Worm (Caenorhabditis elegans): Measurements from ENCODE around the gene C45B2.8.

Gene C45B2.8

ce11 chrX:6091967-6092366 is 4.2 kb downstream of the C45B2.8 start, which contains the start of gene hsp-3 (continued):
- TF ChIP-seq lin-15B (tag; optimal IDR thresholded peaks at IDR 0.05) (peak; percentile 54), T20F7.1 (GFP tag; optimal IDR thresholded peaks at IDR 0.05) (peak; percentile 90), F10B5.3 (tag; optimal IDR thresholded peaks at IDR 0.05) (peak; percentile 86), ceh-82 (tag; optimal IDR thresholded peaks at IDR 0.05) (no peak), snpc-4 (tag; optimal IDR thresholded peaks at IDR 0.05) (peak; percentile 37), nhr-77 (tag; optimal IDR thresholded peaks at IDR 0.05) (peak; percentile 89), jun-1 (tag; optimal IDR thresholded peaks at IDR 0.05) (peak; percentile 92), hmg-1.1 (GFP tag; IDR thresholded peaks at IDR 0.05) (peak; percentile 98), nhr-11 (tag; optimal IDR thresholded peaks at IDR 0.05) (peak; percentile 94), gei-8 (GFP tag; optimal IDR thresholded peaks at IDR 0.05) (peak; percentile 92), tra-1 (GFP tag; IDR thresholded peaks at IDR 0.05) (peak; percentile 98), zip-2 (tag; optimal IDR thresholded peaks at IDR 0.05) (no peak), mes-2 (tag; optimal IDR thresholded peaks at IDR 0.05; ENCODE audit: poor library complexity, severe bottlenecking) (peak; percentile 70), lin-13 (GFP tag; optimal IDR thresholded peaks at IDR 0.05) (peak; percentile 96), lim-7 (GFP tag; IDR thresholded peaks at IDR 0.05) (0 out of 2 replicates have a peak, but pooled peaks have one; percentile 50), lin-29 (GFP tag; IDR thresholded peaks at IDR 0.05) (peak; percentile 83), ceh-20 (GFP tag; IDR thresholded peaks at IDR 0.05) (peak; percentile 96), pqm-1 (tag; optimal IDR thresholded peaks at IDR 0.05) (peak; percentile 32), lir-3 (tag; optimal IDR thresholded peaks at IDR 0.05) (peak; percentile 63), lin-39 (tag; optimal IDR thresholded peaks at IDR 0.05) (no peak), hif-1 (tag; optimal IDR thresholded peaks at IDR 0.05) (peak; percentile 62 to 92), nhr-102 (tag; optimal IDR thresholded peaks at IDR 0.05) (peak; percentile 95), mdt-29 (GFP tag; IDR thresholded peaks at IDR 0.05) (peak; percentile 95), ztf-7 (tag; optimal IDR thresholded peaks at IDR 0.05) (peak; percentile 65), madf-9 (GFP tag; conservative IDR thresholded peaks at IDR 0.05) (peak; percentile 94), hlh-30 (tag; optimal IDR thresholded peaks at IDR 0.05; ENCODE audit: insufficient read depth) (peak; percentile 95), ztf-11 (tag; optimal IDR thresholded peaks at IDR 0.05) (no peak), attf-4 (tag; optimal IDR thresholded peaks at IDR 0.05) (no peak), dve-1 (tag; optimal IDR thresholded peaks at IDR 0.05; ENCODE audit: insufficient read depth) (peak; percentile 99), ZK546.5 (tag; optimal IDR thresholded peaks at IDR 0.05) (no peak), snpc-1.2 (GFP tag; IDR thresholded peaks at IDR 0.05) (no peak), aly-2 (tag; optimal IDR thresholded peaks at IDR 0.05) (no peak), zag-1 (tag; optimal IDR thresholded peaks at IDR 0.05) (peak; percentile 27), lsy-2 (tag; optimal IDR thresholded peaks at IDR 0.05) (peak; percentile 90 to 96), zfp-2 (tag; optimal IDR thresholded peaks at IDR 0.05) (peak; percentile 74), aha-1 (tag) (peak; percentile 99), nhr-237 (tag; optimal IDR thresholded peaks at IDR 0.05) (peak; percentile 32), sdz-12 (GFP tag; optimal IDR thresholded peaks at IDR 0.05) (peak; percentile 66), nhr-111 (GFP tag; optimal IDR thresholded peaks at IDR 0.05) (no peak), dmd-8 (GFP tag; IDR thresholded peaks at IDR 0.05) (no peak), fkh-10 (GFP tag; optimal IDR thresholded peaks at IDR 0.05) (peak; percentile 91), mdl-1 (tag; optimal IDR thresholded peaks at IDR 0.05) (peak in 1 of 2 experiments; percentile 87), madf-5 (GFP tag; IDR thresholded peaks at IDR 0.05) (0 out of 4 replicates have a peak, but pooled peaks of 1 of the 2 experiments have one; percentile 28), tag-97 (GFP tag; IDR thresholded peaks at IDR 0.05) (no peak), php-3 (GFP tag; IDR thresholded peaks at IDR 0.05) (peak; percentile 95), set-16 (GFP tag; IDR thresholded peaks at IDR 0.05) (peak; percentile 100), ceh-28 (tag; optimal IDR thresholded peaks at IDR 0.05) (peak; percentile 2), unc-62 (GFP tag; optimal IDR thresholded peaks at IDR 0.05 in 1 of 2) (peak; percentile 7 to 97), unc-62 (tag; optimal IDR thresholded peaks at IDR 0.05) (no peak), egl-43 (GFP tag; IDR thresholded peaks at IDR 0.05) (peak; percentile 96), dpl-1 (GFP tag; optimal IDR thresholded peaks at IDR 0.05) (peak; percentile 79), spr-3 (GFP tag; optimal IDR thresholded peaks at IDR 0.05) (peak; percentile 85)
